Worm (Caenorhabditis elegans) whole organism, late embryonic: ENCODE results near the gene C18A3.11.

Experiments
- C08G9.2 ChIP-seq: sonication (generic microtip); optimal IDR thresholded peaks from 2 replicates; lab custom pipeline; 2016; ENCODE audit warnings: mild to moderate bottlenecking, missing genetic modification characterization, moderate library complexity, missing compliant biosample characterization
- C38D4.7 ChIP-seq: fragments of 200-800 bp; sonication (Bioruptor generic); optimal IDR thresholded peaks from 2 replicates; lab custom pipeline; 2018; ENCODE audit warnings: mild to moderate bottlenecking, missing genetic modification characterization, moderate library complexity, missing compliant biosample characterization
- F13H6.1 ChIP-seq: sonication (generic microtip); optimal IDR thresholded peaks from 2 replicates; lab custom pipeline; 2016; ENCODE audit warnings: missing genetic modification characterization, missing compliant biosample characterization
- ama-1 ChIP-seq: fragments of 150-350 bp; optimal IDR thresholded peaks from 2 replicates; lab custom pipeline; 2014
- ceh-14 ChIP-seq: sonication (generic microtip); optimal IDR thresholded peaks from 2 replicates; lab custom pipeline; 2016; ENCODE audit warnings: missing genotype, missing genetic modification characterization, missing compliant biosample characterization
- ceh-18 ChIP-seq: sonication (generic microtip); optimal IDR thresholded peaks from 2 replicates; lab custom pipeline; 2016; ENCODE audit warnings: missing genetic modification characterization, missing compliant biosample characterization
- ceh-2 ChIP-seq: sonication (generic microtip); optimal IDR thresholded peaks from 2 replicates; lab custom pipeline; 2016; ENCODE audit warnings: missing genotype, missing genetic modification characterization, missing compliant biosample characterization
- ceh-31 ChIP-seq: sonication (generic microtip); optimal IDR thresholded peaks from 2 replicates; lab custom pipeline; 2016; ENCODE audit warnings: missing genetic modification characterization, missing compliant biosample characterization
- ceh-6 ChIP-seq: fragments of 200-800 bp; sonication (Bioruptor generic); optimal IDR thresholded peaks from 2 replicates; lab custom pipeline; 2018; ENCODE audit warnings: mild to moderate bottlenecking, missing genetic modification characterization, missing compliant biosample characterization
- ceh-9 ChIP-seq: sonication (generic microtip); optimal IDR thresholded peaks from 2 replicates; lab custom pipeline; 2016; ENCODE audit warnings: mild to moderate bottlenecking, missing genetic modification characterization, inconsistent platforms, missing compliant biosample characterization
- elt-2 ChIP-seq: sonication (generic microtip); optimal IDR thresholded peaks from 2 replicates; lab custom pipeline; 2016; ENCODE audit warnings: missing genetic modification reagents, missing genetic modification characterization, missing compliant biosample characterization
- eyg-1 ChIP-seq: sonication (generic microtip); optimal IDR thresholded peaks from 2 replicates; lab custom pipeline; 2016; ENCODE audit warnings: missing genotype, missing genetic modification characterization, missing compliant biosample characterization
- fax-1 ChIP-seq: sonication (generic microtip); optimal IDR thresholded peaks from 2 replicates; lab custom pipeline; 2016; ENCODE audit warnings: missing genotype, missing genetic modification characterization, missing compliant biosample characterization
- hlh-13 ChIP-seq: fragments of 200-800 bp; sonication (Bioruptor generic); optimal IDR thresholded peaks from 2 replicates; lab custom pipeline; 2018; ENCODE audit warnings: mild to moderate bottlenecking, missing genetic modification characterization, missing compliant biosample characterization
- hlh-30 ChIP-seq: sonication (generic microtip); optimal IDR thresholded peaks from 2 replicates; lab custom pipeline; 2017; ENCODE audit warnings: antibody characterized with exemption, missing genetic modification characterization, missing compliant biosample characterization; ENCODE audit not compliant: insufficient read depth
- lim-6 ChIP-seq: sonication (generic microtip); optimal IDR thresholded peaks from 2 replicates; lab custom pipeline; 2016; ENCODE audit warnings: missing genetic modification characterization, missing compliant biosample characterization
- lin-11 ChIP-seq: fragments of 200-800 bp; sonication (Bioruptor generic); optimal IDR thresholded peaks from 2 replicates; lab custom pipeline; 2018; ENCODE audit warnings: mild to moderate bottlenecking, missing genetic modification characterization, missing compliant biosample characterization
- mec-3 ChIP-seq: sonication (generic microtip); optimal IDR thresholded peaks from 2 replicates; lab custom pipeline; 2016; ENCODE audit warnings: borderline replicate concordance, missing genetic modification characterization, missing compliant biosample characterization
- nfya-1 ChIP-seq: sonication (generic microtip); optimal IDR thresholded peaks from 2 replicates; lab custom pipeline; 2017; ENCODE audit warnings: missing genetic modification characterization, mild to moderate bottlenecking, missing compliant biosample characterization, antibody characterized with exemption, moderate library complexity
- nhr-232 ChIP-seq: sonication (generic microtip); optimal IDR thresholded peaks from 2 replicates; lab custom pipeline; 2016; ENCODE audit warnings: missing genetic modification characterization, missing compliant biosample characterization
- npax-4 ChIP-seq: sonication (generic microtip); optimal IDR thresholded peaks from 2 replicates; lab custom pipeline; 2016; ENCODE audit warnings: missing genetic modification characterization, missing compliant biosample characterization
- pat-9 ChIP-seq: fragments of 200-800 bp; sonication (Bioruptor generic); optimal IDR thresholded peaks from 2 replicates; lab custom pipeline; 2018; ENCODE audit warnings: mild to moderate bottlenecking, missing genetic modification characterization, moderate library complexity, missing compliant biosample characterization
- pha-4 ChIP-seq: fragments of 150-350 bp; optimal IDR thresholded peaks from 2 replicates; lab custom pipeline; 2018; ENCODE audit warnings: missing biosample characterization, missing genetic modification reagents, missing genetic modification characterization
- pqm-1 ChIP-seq: sonication (generic microtip); optimal IDR thresholded peaks from 2 replicates; lab custom pipeline; 2016; ENCODE audit warnings: missing genetic modification characterization, missing compliant biosample characterization
- rnt-1 ChIP-seq: sonication (generic microtip); optimal IDR thresholded peaks from 2 replicates; lab custom pipeline; 2016; ENCODE audit warnings: missing genetic modification characterization, missing compliant biosample characterization
- sox-4 ChIP-seq: sonication (generic microtip); optimal IDR thresholded peaks from 2 replicates; lab custom pipeline; 2017; ENCODE audit warnings: mild to moderate bottlenecking, missing genetic modification characterization, inconsistent platforms, missing compliant biosample characterization
- syd-9 ChIP-seq: sonication (generic microtip); optimal IDR thresholded peaks from 2 replicates; lab custom pipeline; 2016; ENCODE audit warnings: mild to moderate bottlenecking, missing genetic modification characterization, moderate library complexity, missing compliant biosample characterization
- tbx-2 ChIP-seq: sonication (generic microtip); optimal IDR thresholded peaks from 2 replicates; lab custom pipeline; 2016; ENCODE audit warnings: missing genetic modification characterization, missing compliant biosample characterization
- tbx-7 ChIP-seq: sonication (generic microtip); optimal IDR thresholded peaks from 2 replicates; lab custom pipeline; 2016; ENCODE audit warnings: missing genotype, missing genetic modification characterization, missing compliant biosample characterization
- ttx-3 ChIP-seq: sonication (generic microtip); optimal IDR thresholded peaks from 2 replicates; lab custom pipeline; 2016; ENCODE audit warnings: missing genetic modification reagents, missing genetic modification characterization, missing compliant biosample characterization
- unc-42 ChIP-seq: sonication (generic microtip); optimal IDR thresholded peaks from 2 replicates; lab custom pipeline; 2016; ENCODE audit warnings: missing genotype, missing genetic modification characterization, missing compliant biosample characterization
- unc-86 ChIP-seq: sonication (generic microtip); optimal IDR thresholded peaks from 2 replicates; lab custom pipeline; 2016; ENCODE audit warnings: missing genetic modification characterization, missing compliant biosample characterization

Gene C18A3.11

ce11 chrII:5730343-5731083, at the start of gene C18A3.11, which contains the start of gene C18A3.7:
C18A3.11 (plus strand) TSS chrII:5731033.
C18A3.7 (minus strand) TSS chrII:5730443.
- TF ChIP-seq F13H6.1 (tag; lab: Kevin White, UChicago) (no peak), pha-4 (tag; lab: Kevin White, UChicago) (no peak), C08G9.2 (tag; lab: Kevin White, UChicago) (no peak), sox-4 (tag; lab: Kevin White, UChicago) (no peak), ttx-3 (no peak)

- peak; percentile 55 for TF ChIP-seq hlh-30 (tag; lab: Kevin White, UChicago)
- peak; percentile 35 for TF ChIP-seq ceh-2 (tag; lab: Kevin White, UChicago)
- no peak for TF ChIP-seq nhr-232
- peak; percentile 5 for TF ChIP-seq ama-1 (lab: Kevin White, UChicago)
Measured at ce11 chrII:5688959-5689358, 41.9 kb upstream of the C18A3.11 start, which contains the start of gene C25H3.11. C25H3.11 (minus strand) TSS chrII:5689040.

- TF ChIP-seq tbx-2 (tag; lab: Kevin White, UChicago) (peak; percentile 26), ceh-14 (tag; lab: Kevin White, UChicago) (peak; percentile 28), ceh-31 (tag; lab: Kevin White, UChicago) (peak; percentile 33), elt-2 (peak; percentile 83), nfya-1 (tag; lab: Kevin White, UChicago) (peak; percentile 13), hlh-30 (tag; lab: Kevin White, UChicago) (no peak), C38D4.7 (GFP tag; lab: Kevin White, UChicago) (no peak), ttx-3 (peak; percentile 8)
Measured at ce11 chrII:5691216-5691771, 39.5 kb upstream of the C18A3.11 start, which contains the start of the genes ndub-5 and eif-2D. ndub-5 (minus strand) TSS chrII:5691353. eif-2D (plus strand) TSS chrII:5691721.

ce11 chrII:5693893-5694292, 36.9 kb upstream of the C18A3.11 start, which contains the start of gene C25H3.3:
C25H3.3 (plus strand) TSS chrII:5694193.
- TF ChIP-seq fax-1 = no peak

- no peak for TF ChIP-seq ceh-9 (tag; lab: Kevin White, UChicago)
- TF ChIP-seq tbx-7 (tag; lab: Kevin White, UChicago) = no peak
- TF ChIP-seq mec-3 (tag; lab: Kevin White, UChicago) = no peak
- TF ChIP-seq npax-4 (tag; lab: Kevin White, UChicago) = no peak
- TF ChIP-seq pat-9 (tag; lab: Kevin White, UChicago) = no peak
Measured at ce11 chrII:5694798-5695197, 36.0 kb upstream of the C18A3.11 start, which contains the start of gene C25H3.14. C25H3.14 (plus strand) TSS chrII:5695098.

DNA sequence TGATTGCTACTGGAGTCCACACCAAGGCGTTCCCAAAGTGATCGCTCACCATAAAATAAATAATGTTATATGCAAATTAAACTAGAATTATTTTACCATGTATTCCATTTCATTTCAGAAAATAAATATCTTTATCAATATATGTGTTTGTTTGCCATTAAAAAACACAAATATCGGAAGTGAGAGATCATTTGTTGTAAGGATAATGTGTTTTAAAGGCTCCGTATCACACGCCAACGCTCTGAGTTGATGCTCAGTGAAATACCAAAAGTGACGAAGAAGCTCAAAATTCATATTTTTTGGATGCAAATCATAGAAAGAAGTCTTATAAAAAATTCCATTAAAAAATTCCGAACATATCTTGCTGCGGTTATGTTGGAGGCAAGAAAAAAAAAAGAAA, 34.6 kb upstream of the C18A3.11 start:
- TF ChIP-seq hlh-13 (no peak), ama-1 (lab: Kevin White, UChicago) (no peak), nfya-1 (tag; lab: Kevin White, UChicago) (no peak), lim-6 (tag; lab: Kevin White, UChicago) (no peak), unc-86 (tag; lab: Kevin White, UChicago) (no peak), rnt-1 (tag; lab: Kevin White, UChicago) (no peak), ceh-18 (tag; lab: Kevin White, UChicago) (no peak), unc-42 (no peak), lin-11 (tag; lab: Kevin White, UChicago) (no peak), syd-9 (tag; lab: Kevin White, UChicago) (no peak), eyg-1 (tag; lab: Kevin White, UChicago) (no peak), tbx-7 (tag; lab: Kevin White, UChicago) (no peak), ceh-6 (GFP tag; lab: Kevin White, UChicago) (no peak), pqm-1 (no peak), elt-2 (no peak)
